Fruit fly (Drosophila melanogaster): Measurements from ENCODE around the gene PH4alphaMP.

PH4alphaMP gene

dm6 chr3R:30470690-30471089 is 25.3 kb downstream of the PH4alphaMP start:
- TF ChIP-seq CG12299 (tag; optimal IDR thresholded peaks at IDR 0.05) = no peak
- TF ChIP-seq Dek (tag; optimal IDR thresholded peaks at IDR 0.05) = no peak
- TF ChIP-seq pum (GFP tag; optimal IDR thresholded peaks at IDR 0.05) = no peak
- no peak for TF ChIP-seq CG14965 (GFP tag; optimal IDR thresholded peaks at IDR 0.05; ENCODE audit: borderline replicate concordance)
- TF ChIP-seq eyg (GFP tag; optimal IDR thresholded peaks at IDR 0.05) = no peak
- TF ChIP-seq Fer2 (tag; optimal IDR thresholded peaks at IDR 0.05) = no peak
- TF ChIP-seq CG4282 (GFP tag; optimal IDR thresholded peaks at IDR 0.05) = no peak
- TF ChIP-seq pros (GFP tag; optimal IDR thresholded peaks at IDR 0.05) = no peak
- no peak for TF ChIP-seq pzg (GFP tag; optimal IDR thresholded peaks at IDR 0.05)
- TF ChIP-seq Tbp (GFP tag; optimal IDR thresholded peaks at IDR 0.05) = no peak
- TF ChIP-seq dan (GFP tag; IDR thresholded peaks at IDR 0.05) = no peak

DNA sequence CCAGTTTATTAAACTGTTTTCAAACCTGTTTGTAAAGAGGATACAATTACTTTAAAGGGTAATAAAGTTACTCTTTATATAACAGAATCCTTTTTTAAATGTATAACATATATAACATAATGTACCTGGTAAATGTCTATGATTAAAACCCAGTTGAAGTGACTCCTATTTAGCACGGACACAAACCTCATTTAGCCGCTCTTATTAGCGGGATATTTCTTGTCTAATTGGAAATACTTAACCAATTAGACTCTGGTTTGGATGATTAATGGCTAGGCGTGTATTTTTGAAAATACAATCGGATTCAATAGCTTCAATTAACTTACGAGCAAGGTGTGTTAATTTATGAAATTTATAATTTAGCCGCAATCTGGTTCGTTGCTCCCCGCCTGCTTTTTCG is 28.9 kb downstream of the PH4alphaMP start:
- TF ChIP-seq insv (GFP tag; optimal IDR thresholded peaks at IDR 0.05) (peak; percentile 100), jumu (GFP tag; optimal IDR thresholded peaks at IDR 0.05) (no peak), Elba2 (GFP tag; optimal IDR thresholded peaks at IDR 0.05) (peak; percentile 72), gro (GFP tag; optimal IDR thresholded peaks at IDR 0.05) (no peak), tll (GFP tag; optimal IDR thresholded peaks at IDR 0.05) (peak in 1 of 2 experiments; percentile 36), Awh (GFP tag; IDR thresholded peaks at IDR 0.05) (no peak), stwl (tag; optimal IDR thresholded peaks at IDR 0.05) (peak; percentile 29), zen (tag; optimal IDR thresholded peaks at IDR 0.05) (peak; percentile 91), CTCF (GFP tag; optimal IDR thresholded peaks at IDR 0.05) (peak; percentile 54), CG14710 (tag; optimal IDR thresholded peaks at IDR 0.05) (peak; percentile 1), trem (tag; optimal IDR thresholded peaks at IDR 0.05) (peak; percentile 27), sens (GFP tag) (peak; percentile 44), pita (GFP tag; optimal IDR thresholded peaks at IDR 0.05) (peak; percentile 78)

DNA sequence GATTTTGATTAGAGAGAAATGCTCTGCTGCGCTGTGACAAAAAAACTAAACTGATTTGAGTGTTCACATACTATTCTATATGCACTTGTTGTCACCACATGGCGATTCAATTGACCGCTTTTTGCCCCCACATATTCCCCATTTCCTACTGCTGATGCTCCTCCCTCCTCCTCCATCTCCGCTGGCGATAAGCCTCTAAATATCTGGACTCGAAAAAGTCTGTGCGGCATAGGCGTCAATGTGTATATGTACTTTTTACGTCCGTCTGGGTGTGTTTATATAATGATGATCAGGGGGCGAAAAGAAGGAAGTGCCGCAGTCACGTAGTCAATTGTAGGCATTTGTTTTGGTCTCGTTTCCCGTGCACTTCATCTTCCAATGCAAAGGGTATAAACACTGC is 29.4 kb downstream of the PH4alphaMP start:
- TF ChIP-seq sob (GFP tag; IDR thresholded peaks at IDR 0.05) = no peak
- 0 out of 2 replicates have a peak, but pooled peaks have one; percentile 15 for TF ChIP-seq vvl (GFP tag; IDR thresholded peaks at IDR 0.05)
- 0 out of 4 replicates have a peak, but pooled peaks have one; percentile 28 for TF ChIP-seq chinmo (GFP tag; IDR thresholded peaks at IDR 0.05; ENCODE audit: partially characterized antibody)
- peak; percentile 33; the same call in 1 of the 2 replicates for TF ChIP-seq ato (GFP tag; IDR thresholded peaks at IDR 0.05; ENCODE audit: partially characterized antibody)
- no peak for TF ChIP-seq CG9437 (GFP tag; optimal IDR thresholded peaks at IDR 0.05)
- TF ChIP-seq Drgx (GFP tag; IDR thresholded peaks at IDR 0.05) = no peak
- TF ChIP-seq CG13624 (GFP tag; optimal IDR thresholded peaks at IDR 0.05) = no peak
- TF ChIP-seq CG15601 (tag; optimal IDR thresholded peaks at IDR 0.05) = no peak
- 0 out of 2 replicates have a peak, but pooled peaks have one; percentile 7 for TF ChIP-seq onecut (GFP tag; IDR thresholded peaks at IDR 0.05)
- TF ChIP-seq Bgb (GFP tag; IDR thresholded peaks at IDR 0.05; ENCODE audit: partially characterized antibody) = no peak
- TF ChIP-seq grau (tag; optimal IDR thresholded peaks at IDR 0.05) = no peak
- TF ChIP-seq bowl (GFP tag; IDR thresholded peaks at IDR 0.05) = no peak
- peak in 1 of 2 experiments; percentile 31 for TF ChIP-seq tll (GFP tag; optimal IDR thresholded peaks at IDR 0.05)
- no peak for TF ChIP-seq CG4424 (GFP tag; optimal IDR thresholded peaks at IDR 0.05)
- TF ChIP-seq CG32772 (GFP tag; IDR thresholded peaks at IDR 0.05) = no peak
- TF ChIP-seq MTF-1 (GFP tag; optimal IDR thresholded peaks at IDR 0.05; ENCODE audit: borderline replicate concordance) = no peak
- TF ChIP-seq CG15514 (GFP tag; optimal IDR thresholded peaks at IDR 0.05) = peak; percentile 4
- no peak for TF ChIP-seq CG14050 (GFP tag; IDR thresholded peaks at IDR 0.05)
- peak; percentile 75 for TF ChIP-seq crol (GFP tag; IDR thresholded peaks at IDR 0.05)
- TF ChIP-seq CG2199 (GFP tag; IDR thresholded peaks at IDR 0.05) = no peak; the same call in 2 of the 3 replicates
- 0 out of 3 replicates have a peak, but pooled peaks have one; percentile 30 for TF ChIP-seq z (GFP tag; IDR thresholded peaks at IDR 0.05)
- TF ChIP-seq so (GFP tag; IDR thresholded peaks at IDR 0.05) = no peak
- TF ChIP-seq CG3838 (GFP tag; optimal IDR thresholded peaks at IDR 0.05) = no peak
- TF ChIP-seq twi (tag; optimal IDR thresholded peaks at IDR 0.05) = peak; percentile 30
- no peak for TF ChIP-seq CG8765 (GFP tag; IDR thresholded peaks at IDR 0.05)
- TF ChIP-seq chm (GFP tag; IDR thresholded peaks at IDR 0.05) = 0 out of 2 replicates have a peak, but pooled peaks have one; percentile 27
- no peak for TF ChIP-seq CG16863 (GFP tag; optimal IDR thresholded peaks at IDR 0.05)
